Fruit fly (Drosophila melanogaster): ENCODE data around the gene CG9801.
A peak's percentile ranks its signal among the peaks of the same experiment; 100 is the strongest.

dm6 chr3R:8715851-8716550 lies 31.5 kb downstream of the CG9801 start, which contains the start of gene TMEM216:
- TF ChIP-seq CTCF (optimal IDR thresholded peaks at IDR 0.05) (peak in 1 of 2 experiments; percentile 19), CG8478 (optimal IDR thresholded peaks at IDR 0.05) (no peak)
